Worm (Caenorhabditis elegans) whole organism, early embryonic: ENCODE results near the gene C18D4.3.

Experiments
- aly-1 ChIP-seq: sonication (generic microtip); optimal IDR thresholded peaks from 2 replicates; lab custom pipeline; 2016; ENCODE audit warnings: missing genetic modification characterization, missing compliant biosample characterization
- flt-1 ChIP-seq: fragments of 200-800 bp; sonication (Bioruptor generic); IDR thresholded peaks from 2 replicates; pipeline ENCODE4 v1.3.6; 2022; ENCODE audit warnings: missing genetic modification characterization, missing compliant biosample characterization
- hmg-4 ChIP-seq: fragments of 200-800 bp; sonication (Bioruptor generic); optimal IDR thresholded peaks from 2 replicates; lab custom pipeline; 2018; ENCODE audit warnings: mild to moderate bottlenecking, missing genetic modification characterization, missing compliant biosample characterization

DNA sequence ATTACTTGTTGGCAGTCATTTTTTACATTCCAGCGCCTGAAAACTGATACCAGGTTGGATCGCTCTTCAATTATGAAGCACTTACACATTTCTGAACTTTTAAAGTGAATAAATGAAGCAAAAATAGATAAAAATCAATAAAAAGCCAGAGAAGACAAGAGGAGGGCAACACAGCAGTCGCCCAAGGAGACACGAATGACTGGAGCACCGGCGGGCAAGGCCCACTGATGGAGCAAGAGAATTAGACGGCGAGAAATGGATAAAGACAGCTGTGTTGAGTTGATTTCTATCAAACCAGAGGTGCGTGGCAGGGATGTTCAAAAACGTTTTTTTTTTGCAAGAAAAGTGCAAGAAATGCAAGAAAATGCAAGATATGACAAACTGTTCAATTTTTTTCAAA is 6.7 kb upstream of the C18D4.3 start:
- TF ChIP-seq aly-1 (no peak), hmg-4 (no peak), flt-1 (GFP tag; lab: Robert Waterston, UW) (no peak)
